Worm (Caenorhabditis elegans) whole organism, late embryonic: ENCODE data around the gene mbr-1.

ENCODE experiments used
- C38D4.7 ChIP-seq: fragments of 200-800 bp; sonication (Bioruptor generic); optimal IDR thresholded peaks from 2 replicates; lab custom pipeline; 2018; ENCODE audit warnings: mild to moderate bottlenecking, missing genetic modification characterization, moderate library complexity, missing compliant biosample characterization
- F13H6.1 ChIP-seq: sonication (generic microtip); optimal IDR thresholded peaks from 2 replicates; lab custom pipeline; 2016; ENCODE audit warnings: missing genetic modification characterization, missing compliant biosample characterization
- ahr-1 ChIP-seq: sonication (generic microtip); optimal IDR thresholded peaks from 2 replicates; lab custom pipeline; 2016; ENCODE audit warnings: missing genetic modification characterization, missing compliant biosample characterization
- ceh-9 ChIP-seq: sonication (generic microtip); optimal IDR thresholded peaks from 2 replicates; lab custom pipeline; 2016; ENCODE audit warnings: mild to moderate bottlenecking, missing genetic modification characterization, inconsistent platforms, missing compliant biosample characterization
- fkh-10 ChIP-seq: fragments of 150-350 bp; optimal IDR thresholded peaks from 2 replicates; lab custom pipeline; 2014; ENCODE audit warnings: missing biosample characterization, missing genetic modification reagents, missing genetic modification characterization
- hlh-13 ChIP-seq: fragments of 200-800 bp; sonication (Bioruptor generic); optimal IDR thresholded peaks from 2 replicates; lab custom pipeline; 2018; ENCODE audit warnings: mild to moderate bottlenecking, missing genetic modification characterization, missing compliant biosample characterization
- lim-6 ChIP-seq: sonication (generic microtip); optimal IDR thresholded peaks from 2 replicates; lab custom pipeline; 2016; ENCODE audit warnings: missing genetic modification characterization, missing compliant biosample characterization
- nfya-1 ChIP-seq: sonication (generic microtip); optimal IDR thresholded peaks from 2 replicates; lab custom pipeline; 2017; ENCODE audit warnings: missing genetic modification characterization, mild to moderate bottlenecking, missing compliant biosample characterization, antibody characterized with exemption, moderate library complexity
- tbx-2 ChIP-seq: sonication (generic microtip); optimal IDR thresholded peaks from 2 replicates; lab custom pipeline; 2016; ENCODE audit warnings: missing genetic modification characterization, missing compliant biosample characterization
- ztf-16 ChIP-seq: sonication (generic microtip); optimal IDR thresholded peaks from 2 replicates; lab custom pipeline; 2017; ENCODE audit warnings: missing genetic modification characterization, missing compliant biosample characterization

ce11 chrX:10769232-10769738 is 47.4 kb upstream of the mbr-1 start, which contains the start of gene sma-9:
- no peak for TF ChIP-seq ztf-16 (tag; lab: Kevin White, UChicago)
- no peak for TF ChIP-seq hlh-13
- no peak for TF ChIP-seq F13H6.1 (tag; lab: Kevin White, UChicago)
- no peak for TF ChIP-seq nfya-1
- no peak for TF ChIP-seq C38D4.7 (GFP tag; lab: Kevin White, UChicago)
- TF ChIP-seq lim-6 (tag; lab: Kevin White, UChicago), result no peak
- no peak for TF ChIP-seq tbx-2 (tag; lab: Kevin White, UChicago)
- TF ChIP-seq ceh-9 (tag; lab: Kevin White, UChicago), result no peak
- TF ChIP-seq fkh-10 (GFP tag; lab: Kevin White, UChicago), result no peak
- no peak for TF ChIP-seq ahr-1 (tag; lab: Kevin White, UChicago)
